Worm (Caenorhabditis elegans): ENCODE results near the gene F12A10.8.

F12A10.8 gene

DNA sequence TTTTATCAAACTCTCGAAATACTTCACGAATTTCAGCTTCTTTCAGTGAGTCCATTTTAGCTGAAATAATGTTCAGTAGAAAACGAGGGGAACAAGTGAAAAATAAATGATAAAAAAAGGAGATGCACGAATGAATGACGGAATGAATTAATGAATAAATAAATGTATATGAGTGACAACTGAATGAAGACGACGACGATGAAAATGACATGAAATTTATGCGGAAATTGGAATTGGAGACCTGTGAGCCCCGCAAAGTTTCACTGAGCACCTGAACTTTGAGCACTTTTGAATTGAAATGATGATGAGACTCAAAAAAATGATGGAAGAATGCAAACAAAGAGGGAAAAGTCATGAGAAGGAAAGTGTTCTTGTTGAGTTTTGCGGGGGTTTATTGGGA lies 18.9 kb downstream of the F12A10.8 start, which contains the start of gene cal-8:
TSS of gene cal-8 (minus strand) at position 60 of the 400 bp plus-strand sequence.
- no peak for TF ChIP-seq nhr-71 (tag; optimal IDR thresholded peaks at IDR 0.05)
- no peak for TF ChIP-seq blmp-1 (tag; optimal IDR thresholded peaks at IDR 0.05)

DNA sequence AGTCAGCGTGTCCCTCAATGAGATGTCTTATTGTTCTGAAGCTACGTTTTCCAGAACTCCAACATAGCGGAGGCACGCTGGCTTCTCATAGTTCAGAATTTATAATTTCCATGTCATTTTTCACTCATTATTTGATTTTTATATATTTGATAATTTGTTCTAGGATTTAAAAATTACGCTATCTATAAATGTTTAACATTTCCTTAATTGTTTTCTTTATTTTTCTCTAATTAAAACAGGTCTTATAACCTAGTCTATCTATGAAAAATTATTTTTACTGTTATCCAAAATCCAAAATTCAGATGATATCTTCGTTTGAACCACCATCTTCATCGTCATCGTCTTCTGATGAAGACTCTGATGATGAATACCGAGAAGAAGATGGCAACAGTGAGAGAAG lies 22.5 kb downstream of the F12A10.8 start, which contains the start of gene F56D1.1:
TSS of gene F56D1.1 (plus strand) at position 301 of the 400 bp plus-strand sequence.
- no peak for TF ChIP-seq dsc-1 (tag; optimal IDR thresholded peaks at IDR 0.05)
- no peak for TF ChIP-seq efl-1 (optimal IDR thresholded peaks at IDR 0.05)
- TF ChIP-seq efl-1 (GFP tag; optimal IDR thresholded peaks at IDR 0.05 in 1 of 2) = peak in 1 of 2 experiments; percentile 49

DNA sequence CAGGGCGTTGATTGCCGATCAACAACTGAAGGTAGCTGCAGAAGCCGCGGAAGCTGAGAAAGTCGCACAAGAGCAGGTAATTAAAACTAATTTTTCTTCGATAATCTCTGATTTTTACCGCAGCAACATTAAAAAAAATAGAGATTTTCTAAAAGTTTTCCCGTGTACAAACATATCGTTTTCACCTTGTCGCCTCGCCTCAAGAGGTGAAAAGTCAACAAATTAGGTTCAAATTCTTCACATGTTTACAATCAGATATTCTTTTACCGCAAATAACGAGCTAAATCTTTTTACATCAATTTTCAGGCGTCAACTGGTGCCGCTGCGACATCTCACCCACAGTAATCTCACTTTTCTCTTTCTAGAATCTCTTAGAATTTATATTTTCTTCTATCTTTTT lies 25.9 kb downstream of the F12A10.8 start, which contains the start of gene ilcr-2:
TSS of gene ilcr-2 (plus strand) at position 301 of the 400 bp plus-strand sequence.
- TF ChIP-seq nhr-85 (tag) (no peak), mep-1 (tag; optimal IDR thresholded peaks at IDR 0.05) (no peak), Y116A8C.19 (tag; optimal IDR thresholded peaks at IDR 0.05; ENCODE audit: borderline replicate concordance) (no peak), ceh-63 (GFP tag; optimal IDR thresholded peaks at IDR 0.05) (no peak), nhr-11 (tag; optimal IDR thresholded peaks at IDR 0.05) (no peak), xbp-1 (tag; optimal IDR thresholded peaks at IDR 0.05) (no peak), ceh-88 (GFP tag; IDR thresholded peaks at IDR 0.05) (no peak), aly-2 (tag; optimal IDR thresholded peaks at IDR 0.05) (no peak), tbx-2 (tag; optimal IDR thresholded peaks at IDR 0.05) (no peak), lin-39 (tag; optimal IDR thresholded peaks at IDR 0.05) (no peak), jun-1 (tag; optimal IDR thresholded peaks at IDR 0.05) (no peak), fos-1 (tag; optimal IDR thresholded peaks at IDR 0.05) (no peak), snpc-4 (tag; optimal IDR thresholded peaks at IDR 0.05) (no peak), nhr-84 (tag; optimal IDR thresholded peaks at IDR 0.05) (no peak), nhr-71 (tag; optimal IDR thresholded peaks at IDR 0.05) (no peak), lin-14 (GFP tag; optimal IDR thresholded peaks at IDR 0.05) (no peak), C34B4.2 (tag; optimal IDR thresholded peaks at IDR 0.05) (no peak), pag-3 (tag; optimal IDR thresholded peaks at IDR 0.05; ENCODE audit: borderline replicate concordance, insufficient read depth) (no peak)

DNA sequence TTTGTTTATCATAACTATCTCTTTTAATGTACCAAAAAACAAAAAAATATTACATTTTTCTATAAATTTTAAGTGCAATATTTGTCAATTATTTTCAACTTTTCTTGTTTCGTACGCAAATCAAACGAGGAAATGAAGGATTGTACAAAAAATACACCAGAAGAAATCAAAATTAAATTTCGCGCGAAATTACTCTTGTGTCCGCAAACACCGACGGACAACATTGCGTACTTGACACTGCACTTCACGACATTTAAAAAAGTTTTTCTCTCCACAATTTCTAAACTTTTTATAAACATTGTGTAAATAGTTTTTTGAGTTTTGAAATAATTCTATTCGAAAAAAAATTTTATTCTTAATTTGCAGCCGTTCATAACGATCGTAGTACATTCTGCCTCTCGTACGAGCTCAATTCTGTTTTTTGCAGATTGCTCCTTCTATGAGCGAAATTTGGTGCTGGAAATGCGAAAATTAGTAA lies 26.9 kb downstream of the F12A10.8 start, which contains the start of gene mrps-16:
TSS of gene mrps-16 (plus strand) at position 428 of the 478 bp plus-strand sequence.
- TF ChIP-seq lin-35 (GFP tag; optimal IDR thresholded peaks at IDR 0.05) = peak; percentile 97 to 98
- no peak for TF ChIP-seq nhr-84 (tag; optimal IDR thresholded peaks at IDR 0.05)
- TF ChIP-seq dpl-1 (GFP tag; optimal IDR thresholded peaks at IDR 0.05) = peak; percentile 96 to 98 (median 97)
- TF ChIP-seq blmp-1 (tag; optimal IDR thresholded peaks at IDR 0.05) = peak; percentile 59
- TF ChIP-seq egl-13 (tag; optimal IDR thresholded peaks at IDR 0.05) = no peak
- peak; percentile 61 for TF ChIP-seq elt-2 (tag; optimal IDR thresholded peaks at IDR 0.05)
- no peak for TF ChIP-seq zag-1 (tag; optimal IDR thresholded peaks at IDR 0.05)
- peak; percentile 51 to 73 (median 67) for TF ChIP-seq ceh-82 (tag; optimal IDR thresholded peaks at IDR 0.05)
- TF ChIP-seq lin-15B (tag; optimal IDR thresholded peaks at IDR 0.05) = peak; percentile 31
- peak; percentile 79 for TF ChIP-seq tbx-2 (tag; optimal IDR thresholded peaks at IDR 0.05)
- TF ChIP-seq lir-3 (tag; optimal IDR thresholded peaks at IDR 0.05; ENCODE audit: poor library complexity) = peak; percentile 41
- TF ChIP-seq unc-30 (tag; optimal IDR thresholded peaks at IDR 0.05) = no peak
- no peak for TF ChIP-seq pax-3 (tag; optimal IDR thresholded peaks at IDR 0.05)
- no peak for TF ChIP-seq ceh-63 (GFP tag; optimal IDR thresholded peaks at IDR 0.05)
- peak; percentile 38 for TF ChIP-seq irx-1 (tag; optimal IDR thresholded peaks at IDR 0.05)
- TF ChIP-seq grh-1 (GFP tag; IDR thresholded peaks at IDR 0.05) = peak; percentile 54
- TF ChIP-seq nhr-28 (tag; optimal IDR thresholded peaks at IDR 0.05) = no peak
- TF ChIP-seq dsc-1 (tag; optimal IDR thresholded peaks at IDR 0.05) = peak; percentile 59
- peak; percentile 36; the same call in 1 of the 2 replicates for TF ChIP-seq mab-9 (GFP tag; IDR thresholded peaks at IDR 0.05)
- TF ChIP-seq vab-15 (tag; optimal IDR thresholded peaks at IDR 0.05) = no peak
- no peak for TF ChIP-seq mef-2 (tag; optimal IDR thresholded peaks at IDR 0.05)
- no peak for TF ChIP-seq ceh-88 (GFP tag; IDR thresholded peaks at IDR 0.05)
- TF ChIP-seq hlh-17 (GFP tag; optimal IDR thresholded peaks at IDR 0.05; ENCODE audit: borderline replicate concordance) = no peak
- peak; percentile 41 for TF ChIP-seq lin-39 (tag; optimal IDR thresholded peaks at IDR 0.05)
- peak; percentile 64 for TF ChIP-seq nhr-90 (tag; optimal IDR thresholded peaks at IDR 0.05; ENCODE audit: poor library complexity)
- no peak for TF ChIP-seq hlh-4 (tag; optimal IDR thresholded peaks at IDR 0.05)
- TF ChIP-seq efl-1 (optimal IDR thresholded peaks at IDR 0.05) = peak; percentile 94 to 98
- TF ChIP-seq efl-1 (GFP tag; optimal IDR thresholded peaks at IDR 0.05 in 1 of 2) = peak; percentile 99 to 100
- TF ChIP-seq nhr-19 (GFP tag; conservative IDR thresholded peaks at IDR 0.05) = peak; percentile 78
- TF ChIP-seq C16A3.4 (tag; optimal IDR thresholded peaks at IDR 0.05) = peak; percentile 80
- no peak for TF ChIP-seq nhr-12 (tag; optimal IDR thresholded peaks at IDR 0.05)
- peak; percentile 81 for TF ChIP-seq nhr-71 (tag; optimal IDR thresholded peaks at IDR 0.05)
- TF ChIP-seq snu-23 (GFP tag; optimal IDR thresholded peaks at IDR 0.05) = peak; percentile 80
- TF ChIP-seq mep-1 (tag; optimal IDR thresholded peaks at IDR 0.05) = peak; percentile 84
